Worm (Caenorhabditis elegans): Measurements from ENCODE around the gene F54B3.4.

The F54B3.4 gene

ce11 chrII:10271093-10271492, at the start of gene F54B3.4:
Gene F54B3.4, minus strand, starts transcription at chrII:10271193.
- no peak for TF ChIP-seq mxl-2 (GFP tag; conservative IDR thresholded peaks at IDR 0.05)
- no peak for TF ChIP-seq lin-1 (GFP tag; IDR thresholded peaks at IDR 0.05)
- no peak for TF ChIP-seq nhr-76 (tag; optimal IDR thresholded peaks at IDR 0.05)
- TF ChIP-seq madf-5 (GFP tag; IDR thresholded peaks at IDR 0.05), result no peak
- no peak for TF ChIP-seq ces-1 (GFP tag; optimal IDR thresholded peaks at IDR 0.05)
- TF ChIP-seq mes-2 (tag; optimal IDR thresholded peaks at IDR 0.05; ENCODE audit: poor library complexity, severe bottlenecking), result no peak
- TF ChIP-seq mdl-1 (tag; optimal IDR thresholded peaks at IDR 0.05), result no peak

DNA sequence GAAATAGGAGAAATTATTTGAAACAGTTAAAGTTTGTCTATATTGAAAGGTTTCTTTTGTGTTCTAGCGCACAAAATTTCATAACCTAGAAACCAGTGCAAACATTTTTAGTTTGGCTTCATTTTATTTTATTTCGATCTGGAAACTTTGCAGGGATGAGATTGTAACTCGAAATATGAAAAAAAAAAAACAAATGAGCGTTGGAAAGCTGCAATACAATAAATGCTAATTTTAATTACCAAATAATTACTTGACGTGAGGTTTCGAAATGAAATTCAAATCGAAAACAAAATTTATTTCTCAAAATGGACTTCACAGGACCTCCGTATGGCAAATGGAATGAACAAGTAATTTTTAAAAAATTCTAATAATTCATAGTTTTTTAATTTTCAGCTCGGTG, 46.0 kb upstream of the F54B3.4 start, which contains the start of gene M02G9.4:
TSS of gene M02G9.4 (plus strand) at position 301 of the 400 bp plus-strand sequence.
- TF ChIP-seq hmg-1.1 (GFP tag; IDR thresholded peaks at IDR 0.05), result no peak

DNA sequence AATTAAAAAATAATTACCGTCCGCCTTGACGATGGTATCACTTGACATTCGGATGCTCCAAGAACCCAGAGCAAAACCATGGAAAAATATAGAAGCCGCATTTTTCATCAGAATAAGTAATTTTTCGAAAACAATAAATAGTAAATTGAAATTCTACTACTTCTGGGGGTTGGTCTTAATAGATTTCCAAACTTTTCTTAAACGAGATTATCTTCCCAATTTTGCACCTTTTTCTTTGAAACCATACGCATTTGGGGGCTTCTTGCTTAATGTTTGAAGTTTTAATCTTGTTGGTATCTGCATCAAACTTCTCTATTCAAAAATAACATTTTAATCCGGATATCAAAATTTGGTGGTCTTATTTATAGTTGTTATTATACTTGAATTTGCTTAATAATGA, 45.1 kb upstream of the F54B3.4 start, which contains the start of gene gcy-5:
TSS of gene gcy-5 (minus strand) at position 101 of the 400 bp plus-strand sequence.
- TF ChIP-seq tra-1 (GFP tag; IDR thresholded peaks at IDR 0.05) (no peak), zag-1 (tag; optimal IDR thresholded peaks at IDR 0.05) (no peak), duxl-1 (tag; optimal IDR thresholded peaks at IDR 0.05; ENCODE audit: poor library complexity) (no peak), nhr-111 (GFP tag; optimal IDR thresholded peaks at IDR 0.05) (no peak), ama-1 (optimal IDR thresholded peaks at IDR 0.05) (no peak), fos-1 (tag; optimal IDR thresholded peaks at IDR 0.05) (no peak), Y75B8A.6 (GFP tag; IDR thresholded peaks at IDR 0.05) (no peak), lin-13 (GFP tag; optimal IDR thresholded peaks at IDR 0.05) (no peak), set-16 (GFP tag; IDR thresholded peaks at IDR 0.05) (no peak), hlh-11 (tag; optimal IDR thresholded peaks at IDR 0.05) (no peak), dmd-8 (GFP tag; IDR thresholded peaks at IDR 0.05) (no peak), aha-1 (tag) (no peak)

DNA sequence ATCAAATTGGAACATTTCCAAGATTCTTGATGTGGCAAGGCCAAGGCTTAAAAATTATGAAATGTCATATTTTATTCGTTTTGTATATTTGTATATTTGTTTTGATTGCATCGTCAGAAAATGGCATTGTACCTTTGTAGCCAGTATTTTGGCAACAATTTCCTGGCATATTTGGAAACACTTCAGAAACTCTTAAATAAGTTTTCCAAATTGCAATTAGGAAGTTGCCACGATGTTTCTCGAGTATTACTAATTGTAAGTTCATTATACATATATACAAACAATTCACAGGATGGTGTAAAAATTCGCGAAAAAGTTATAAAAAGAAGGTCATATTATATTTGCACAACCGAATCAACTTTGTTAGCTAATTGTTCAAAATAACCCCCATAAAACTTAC, 44.3 kb upstream of the F54B3.4 start, which contains the start of gene idpp-8:
TSS of gene idpp-8 (plus strand) at position 301 of the 400 bp plus-strand sequence.
- TF ChIP-seq F10B5.3 (tag; optimal IDR thresholded peaks at IDR 0.05) (no peak), F49E8.2 (tag; optimal IDR thresholded peaks at IDR 0.05; ENCODE audit: borderline replicate concordance) (no peak), dmd-6 (GFP tag; IDR thresholded peaks at IDR 0.05) (no peak), php-3 (GFP tag; IDR thresholded peaks at IDR 0.05) (no peak)

DNA sequence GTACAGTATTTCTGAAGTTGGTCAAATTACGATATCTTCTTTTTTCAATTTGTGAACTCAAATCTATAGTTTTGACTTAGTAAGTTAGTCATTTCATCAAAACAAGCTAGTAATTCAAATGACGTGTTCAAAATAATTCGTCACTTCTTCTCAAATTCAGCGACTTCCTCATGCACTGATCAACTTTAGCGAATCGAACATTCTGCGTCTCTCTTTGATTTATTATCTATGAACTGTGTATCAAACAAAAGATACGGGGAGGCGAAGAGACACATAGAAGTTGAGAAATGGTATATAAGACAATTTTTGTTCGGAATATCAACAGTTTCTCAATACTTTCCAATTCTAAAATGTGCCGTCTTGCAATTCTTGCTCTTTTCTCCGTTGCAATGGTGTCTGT, 41.0 kb upstream of the F54B3.4 start, which contains the start of gene srlf-34:
TSS of gene srlf-34 (plus strand) at position 321 of the 400 bp plus-strand sequence.
- TF ChIP-seq spr-3 (GFP tag; optimal IDR thresholded peaks at IDR 0.05) (no peak), nhr-6 (tag; optimal IDR thresholded peaks at IDR 0.05) (no peak), duxl-1 (tag; optimal IDR thresholded peaks at IDR 0.05; ENCODE audit: poor library complexity) (no peak), ceh-82 (tag; optimal IDR thresholded peaks at IDR 0.05) (no peak)

ce11 chrII:10309337-10309736, 38.3 kb upstream of the F54B3.4 start, which contains the start of gene ZK970.8:
Gene ZK970.8, plus strand, starts transcription at chrII:10309637.
- TF ChIP-seq zfp-3 (GFP tag; conservative IDR thresholded peaks at IDR 0.05) (no peak), snpc-4 (tag; optimal IDR thresholded peaks at IDR 0.05) (no peak), snpc-1.2 (GFP tag; IDR thresholded peaks at IDR 0.05) (no peak), mep-1 (tag; optimal IDR thresholded peaks at IDR 0.05) (no peak), daf-12 (tag; optimal IDR thresholded peaks at IDR 0.05) (no peak), lim-7 (GFP tag; IDR thresholded peaks at IDR 0.05) (no peak)
